Fruit fly (Drosophila melanogaster) whole organism, pupa: ENCODE data around the gene CG44195.

ENCODE experiments used
- CG13204 ChIP-seq: fragments of 200-800 bp; sonication (Bioruptor generic); optimal IDR thresholded peaks from 2 replicates; lab custom pipeline; 2018; ENCODE audit warnings: missing biosample characterization, mild to moderate bottlenecking, missing genetic modification characterization, moderate library complexity
- CG14655 ChIP-seq: fragments of 200-800 bp; sonication (Bioruptor generic); optimal IDR thresholded peaks from 3 replicates; lab custom pipeline; 2017; ENCODE audit warnings: mild to moderate bottlenecking, missing biosample characterization, missing genetic modification reagents, missing genetic modification characterization
- CG4496 ChIP-seq: fragments of 200-800 bp; sonication (Bioruptor generic); IDR thresholded peaks from 3 replicates; pipeline ENCODE4 v1.3.6; 2022; ENCODE audit warnings: missing biosample characterization, missing genetic modification characterization
- CG8301 ChIP-seq: fragments of 200-800 bp; sonication (Bioruptor generic); optimal IDR thresholded peaks from 2 replicates; lab custom pipeline; 2018; ENCODE audit warnings: missing biosample characterization, mild to moderate bottlenecking, missing genetic modification characterization
- CG9948 ChIP-seq: fragments of 200-800 bp; sonication (Bioruptor generic); optimal IDR thresholded peaks from 2 replicates; lab custom pipeline; 2018; ENCODE audit warnings: missing biosample characterization, mild to moderate bottlenecking, missing genetic modification characterization, moderate library complexity
- Ets98B ChIP-seq: fragments of 200-800 bp; sonication (Bioruptor generic); IDR thresholded peaks from 2 replicates; pipeline ENCODE4 v1.3.6; 2022; ENCODE audit warnings: missing biosample characterization, missing genetic modification characterization
- Snoo ChIP-seq: fragments of 200-800 bp; sonication (Bioruptor generic); optimal IDR thresholded peaks from 3 replicates; lab custom pipeline; 2017; ENCODE audit warnings: missing biosample characterization, mild to moderate bottlenecking, missing genetic modification characterization, inconsistent platforms
- gl ChIP-seq: fragments of 200-800 bp; sonication (Bioruptor generic); optimal IDR thresholded peaks from 2 replicates; lab custom pipeline; 2018; ENCODE audit warnings: missing biosample characterization, mild to moderate bottlenecking, missing genetic modification characterization

- TF ChIP-seq Snoo (no peak), CG4496 (GFP tag; lab: Robert Waterston, UW) (no peak), CG8301 (tag; lab: Kevin White, UChicago) (no peak), CG13204 (GFP tag; lab: Kevin White, UChicago) (no peak), CG14655 (GFP tag; lab: Kevin White, UChicago) (no peak), Ets98B (GFP tag; lab: Robert Waterston, UW) (no peak), gl (tag; lab: Kevin White, UChicago) (no peak), CG9948 (no peak)
Observed at dm6 chr3L:7630047-7630446, 65.4 kb downstream of the CG44195 start.
